Worm (Caenorhabditis elegans): Measurements from ENCODE around the gene K08D12.8.

- TF ChIP-seq aly-2 (tag; optimal IDR thresholded peaks at IDR 0.05) (no peak), F49E8.2 (tag; optimal IDR thresholded peaks at IDR 0.05; ENCODE audit: borderline replicate concordance) (no peak)
Measured at ce11 chrIV:1758595-1758994, 32.6 kb downstream of the K08D12.8 start.
